Fruit fly (Drosophila melanogaster): ENCODE data around the gene CG15771.

CG15771 gene

dm6 chrX:5732440-5732839, 22.9 kb upstream of the CG15771 start, which contains the start of gene CG15773:
Gene CG15773, plus strand, starts transcription at chrX:5732740.
- TF ChIP-seq CG7101 (tag; optimal IDR thresholded peaks at IDR 0.05) (no peak), ovo (GFP tag; optimal IDR thresholded peaks at IDR 0.05) (no peak), CG7045 (GFP tag; optimal IDR thresholded peaks at IDR 0.05) (no peak), CG1620 (GFP tag; optimal IDR thresholded peaks at IDR 0.05) (no peak), Mnt (GFP tag; optimal IDR thresholded peaks at IDR 0.05) (no peak), kay (GFP tag; ENCODE audit: borderline replicate concordance) (no peak), pad (GFP tag; optimal IDR thresholded peaks at IDR 0.05) (no peak), tj (GFP tag; optimal IDR thresholded peaks at IDR 0.05) (no peak), cic (GFP tag; optimal IDR thresholded peaks at IDR 0.05) (no peak), CG33017 (tag; optimal IDR thresholded peaks at IDR 0.05) (no peak), Hr96 (GFP tag; optimal IDR thresholded peaks at IDR 0.05) (no peak), cnc (optimal IDR thresholded peaks at IDR 0.05) (no peak), CG5204 (GFP tag; optimal IDR thresholded peaks at IDR 0.05) (no peak), Clk (GFP tag; optimal IDR thresholded peaks at IDR 0.05) (no peak), CG14711 (tag; optimal IDR thresholded peaks at IDR 0.05) (no peak), bab1 (GFP tag; optimal IDR thresholded peaks at IDR 0.05) (no peak), CG12768 (GFP tag; optimal IDR thresholded peaks at IDR 0.05) (no peak), CG11617 (GFP tag; optimal IDR thresholded peaks at IDR 0.05) (no peak), toe (GFP tag; optimal IDR thresholded peaks at IDR 0.05) (no peak), Crg-1 (GFP tag; optimal IDR thresholded peaks at IDR 0.05) (no peak)

dm6 chrX:5735268-5735941, 20.0 kb upstream of the CG15771 start:
- peak; percentile 95 for TF ChIP-seq CG33017 (tag; optimal IDR thresholded peaks at IDR 0.05)
- TF ChIP-seq CG1620 (GFP tag; optimal IDR thresholded peaks at IDR 0.05): peak; percentile 85
- TF ChIP-seq toe (GFP tag; optimal IDR thresholded peaks at IDR 0.05): peak; percentile 73
- peak; percentile 77 for TF ChIP-seq CG5204 (GFP tag; optimal IDR thresholded peaks at IDR 0.05)
- peak; percentile 99 for TF ChIP-seq bab1 (GFP tag; optimal IDR thresholded peaks at IDR 0.05)
- peak; percentile 20 for TF ChIP-seq Clk (GFP tag; optimal IDR thresholded peaks at IDR 0.05)
- peak; percentile 88 for TF ChIP-seq Mnt (GFP tag; optimal IDR thresholded peaks at IDR 0.05)
- no peak for TF ChIP-seq ovo (GFP tag; optimal IDR thresholded peaks at IDR 0.05)
- peak; percentile 7 for TF ChIP-seq cic (GFP tag; optimal IDR thresholded peaks at IDR 0.05)
- TF ChIP-seq CG7101 (tag; optimal IDR thresholded peaks at IDR 0.05): peak; percentile 97
- no peak for TF ChIP-seq cnc (optimal IDR thresholded peaks at IDR 0.05)
- TF ChIP-seq CG14711 (tag; optimal IDR thresholded peaks at IDR 0.05): peak; percentile 95
- peak; percentile 86 for TF ChIP-seq Hr96 (GFP tag; optimal IDR thresholded peaks at IDR 0.05)
- peak; percentile 88 for TF ChIP-seq CG11617 (GFP tag; optimal IDR thresholded peaks at IDR 0.05)
- peak; percentile 83 for TF ChIP-seq Crg-1 (GFP tag; optimal IDR thresholded peaks at IDR 0.05)
- peak; percentile 65 for TF ChIP-seq CG12768 (GFP tag; optimal IDR thresholded peaks at IDR 0.05)
- peak; percentile 81 for TF ChIP-seq pad (GFP tag; optimal IDR thresholded peaks at IDR 0.05)
- TF ChIP-seq kay (GFP tag; ENCODE audit: borderline replicate concordance): no peak
- peak; percentile 82 for TF ChIP-seq tj (GFP tag; optimal IDR thresholded peaks at IDR 0.05)
- peak; percentile 77 for TF ChIP-seq CG7045 (GFP tag; optimal IDR thresholded peaks at IDR 0.05)

- no peak for TF ChIP-seq Mnt (GFP tag; optimal IDR thresholded peaks at IDR 0.05)
- no peak for TF ChIP-seq bab1 (GFP tag; optimal IDR thresholded peaks at IDR 0.05)
- no peak for TF ChIP-seq CG5204 (GFP tag; optimal IDR thresholded peaks at IDR 0.05)
- TF ChIP-seq CG12768 (GFP tag; optimal IDR thresholded peaks at IDR 0.05): no peak
- TF ChIP-seq cnc (optimal IDR thresholded peaks at IDR 0.05): no peak
- no peak for TF ChIP-seq CG7101 (tag; optimal IDR thresholded peaks at IDR 0.05)
- TF ChIP-seq CG33017 (tag; optimal IDR thresholded peaks at IDR 0.05): no peak
- peak; percentile 87 for TF ChIP-seq tj (GFP tag; optimal IDR thresholded peaks at IDR 0.05)
- peak; percentile 19 for TF ChIP-seq pad (GFP tag; optimal IDR thresholded peaks at IDR 0.05)
- TF ChIP-seq CG1620 (GFP tag; optimal IDR thresholded peaks at IDR 0.05): no peak
- no peak for TF ChIP-seq Clk (GFP tag; optimal IDR thresholded peaks at IDR 0.05)
- TF ChIP-seq cic (GFP tag; optimal IDR thresholded peaks at IDR 0.05): peak; percentile 11
- TF ChIP-seq ovo (GFP tag; optimal IDR thresholded peaks at IDR 0.05): no peak
- no peak for TF ChIP-seq CG11617 (GFP tag; optimal IDR thresholded peaks at IDR 0.05)
- no peak for TF ChIP-seq toe (GFP tag; optimal IDR thresholded peaks at IDR 0.05)
- TF ChIP-seq CG14711 (tag; optimal IDR thresholded peaks at IDR 0.05): peak; percentile 4
- TF ChIP-seq CG7045 (GFP tag; optimal IDR thresholded peaks at IDR 0.05): peak; percentile 17
- TF ChIP-seq Hr96 (GFP tag; optimal IDR thresholded peaks at IDR 0.05): no peak
- no peak for TF ChIP-seq Crg-1 (GFP tag; optimal IDR thresholded peaks at IDR 0.05)
- TF ChIP-seq kay (GFP tag; ENCODE audit: borderline replicate concordance): no peak
Observed at dm6 chrX:5737157-5737556, 18.2 kb upstream of the CG15771 start.

- TF ChIP-seq Hr96 (GFP tag; optimal IDR thresholded peaks at IDR 0.05) (no peak), CG11617 (GFP tag; optimal IDR thresholded peaks at IDR 0.05) (peak; percentile 35), Mnt (GFP tag; optimal IDR thresholded peaks at IDR 0.05) (peak; percentile 69), Crg-1 (GFP tag; optimal IDR thresholded peaks at IDR 0.05) (peak; percentile 72), CG7045 (GFP tag; optimal IDR thresholded peaks at IDR 0.05) (no peak), Clk (GFP tag; optimal IDR thresholded peaks at IDR 0.05) (no peak), tj (GFP tag; optimal IDR thresholded peaks at IDR 0.05) (no peak), bab1 (GFP tag; optimal IDR thresholded peaks at IDR 0.05) (peak; percentile 84), cnc (optimal IDR thresholded peaks at IDR 0.05) (no peak), CG7101 (tag; optimal IDR thresholded peaks at IDR 0.05) (peak; percentile 70), CG12768 (GFP tag; optimal IDR thresholded peaks at IDR 0.05) (peak; percentile 19), CG14711 (tag; optimal IDR thresholded peaks at IDR 0.05) (peak; percentile 41), CG5204 (GFP tag; optimal IDR thresholded peaks at IDR 0.05) (no peak), kay (GFP tag; ENCODE audit: borderline replicate concordance) (no peak), CG33017 (tag; optimal IDR thresholded peaks at IDR 0.05) (no peak), ovo (GFP tag; optimal IDR thresholded peaks at IDR 0.05) (peak; percentile 81), CG1620 (GFP tag; optimal IDR thresholded peaks at IDR 0.05) (peak; percentile 76), pad (GFP tag; optimal IDR thresholded peaks at IDR 0.05) (peak; percentile 34), cic (GFP tag; optimal IDR thresholded peaks at IDR 0.05) (peak; percentile 33), toe (GFP tag; optimal IDR thresholded peaks at IDR 0.05) (no peak)
Observed at dm6 chrX:5737676-5738220, 17.6 kb upstream of the CG15771 start, which contains the start of gene Snx27. Gene Snx27, minus strand, starts transcription at chrX:5738031.

- TF ChIP-seq pad (GFP tag; optimal IDR thresholded peaks at IDR 0.05) (no peak), CG7101 (tag; optimal IDR thresholded peaks at IDR 0.05) (no peak), cic (GFP tag; optimal IDR thresholded peaks at IDR 0.05) (no peak), CG11617 (GFP tag; optimal IDR thresholded peaks at IDR 0.05) (no peak), Mnt (GFP tag; optimal IDR thresholded peaks at IDR 0.05) (no peak), Crg-1 (GFP tag; optimal IDR thresholded peaks at IDR 0.05) (no peak), ovo (GFP tag; optimal IDR thresholded peaks at IDR 0.05) (no peak), bab1 (GFP tag; optimal IDR thresholded peaks at IDR 0.05) (no peak), tj (GFP tag; optimal IDR thresholded peaks at IDR 0.05) (no peak), CG1620 (GFP tag; optimal IDR thresholded peaks at IDR 0.05) (no peak), CG14711 (tag; optimal IDR thresholded peaks at IDR 0.05) (no peak), kay (GFP tag; ENCODE audit: borderline replicate concordance) (no peak), CG12768 (GFP tag; optimal IDR thresholded peaks at IDR 0.05) (no peak), cnc (optimal IDR thresholded peaks at IDR 0.05) (no peak), Clk (GFP tag; optimal IDR thresholded peaks at IDR 0.05) (no peak), Hr96 (GFP tag; optimal IDR thresholded peaks at IDR 0.05) (no peak), CG7045 (GFP tag; optimal IDR thresholded peaks at IDR 0.05) (no peak), CG33017 (tag; optimal IDR thresholded peaks at IDR 0.05) (no peak)
Observed at dm6 chrX:5741625-5742024, 13.7 kb upstream of the CG15771 start.

Measured in whole organism, adult.